Worm (Caenorhabditis elegans): ENCODE data around the gene C09G9.5.

DNA sequence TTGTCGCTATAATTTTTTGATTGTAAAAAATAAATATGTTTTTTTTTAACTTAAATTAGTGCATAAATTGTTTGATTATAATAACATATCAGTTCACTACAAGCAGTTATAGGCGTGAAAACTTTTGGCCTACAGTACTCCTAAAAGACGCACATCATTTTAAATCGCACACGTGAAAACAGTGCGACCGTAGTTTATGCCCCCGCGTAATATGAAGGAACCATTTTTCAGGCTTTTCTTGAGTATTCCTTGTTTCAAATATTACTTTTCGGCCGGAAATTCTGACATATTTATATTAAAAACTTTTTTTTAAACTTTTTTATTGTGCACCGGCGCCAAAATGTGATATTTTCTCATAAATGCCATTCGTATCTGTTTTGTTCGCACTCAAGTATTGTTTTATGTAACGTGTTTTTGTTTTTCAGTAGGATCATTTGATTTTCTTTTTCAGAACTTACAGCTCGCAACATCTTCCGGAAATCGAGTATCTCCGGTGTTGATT is 2.2 kb downstream of the C09G9.5 start, which contains the start of gene oma-1:
- TF ChIP-seq pha-4 (tag; optimal IDR thresholded peaks at IDR 0.05) (no peak), ztf-11 (tag; optimal IDR thresholded peaks at IDR 0.05) (no peak), ceh-82 (tag; optimal IDR thresholded peaks at IDR 0.05) (no peak), pqm-1 (tag; optimal IDR thresholded peaks at IDR 0.05) (no peak), zag-1 (tag; optimal IDR thresholded peaks at IDR 0.05) (no peak), lin-15B (tag; optimal IDR thresholded peaks at IDR 0.05) (no peak), snpc-4 (tag; optimal IDR thresholded peaks at IDR 0.05) (no peak), elt-3 (tag; optimal IDR thresholded peaks at IDR 0.05) (no peak)

Data from whole organism, L3 larva.